Worm (Caenorhabditis elegans) whole organism, L4/young adult: Measurements from ENCODE around the gene srxa-6.

ENCODE experiments used
- W03F9.2 ChIP-seq: fragments of 150-350 bp; optimal IDR thresholded peaks from 2 replicates; lab custom pipeline; 2014; ENCODE audit warnings: missing biosample characterization, missing genetic modification characterization
- him-1 ChIP-seq: sonication (generic microtip); optimal IDR thresholded peaks from 2 replicates; lab custom pipeline; 2016; ENCODE audit warnings: missing genotype, missing genetic modification reagents, missing genetic modification characterization, missing compliant biosample characterization

ce11 chrV:20734658-20735057 is at the start of gene srxa-6:
- no peak for TF ChIP-seq him-1
- no peak for TF ChIP-seq W03F9.2 (tag; lab: Kevin White, UChicago)
